Fruit fly (Drosophila melanogaster): ENCODE data around the gene by.

The by gene

dm6 chr3R:9502416-9502763, 30.4 kb downstream of the by start, which contains the start of gene RhoL (continued):
- no peak for TF ChIP-seq zfh2 (GFP tag; optimal IDR thresholded peaks at IDR 0.05)
- TF ChIP-seq NfI (GFP tag; optimal IDR thresholded peaks at IDR 0.05): peak; percentile 3
- TF ChIP-seq dmrt99B (tag; optimal IDR thresholded peaks at IDR 0.05): no peak
- no peak for TF ChIP-seq CG12769 (tag; optimal IDR thresholded peaks at IDR 0.05)
- peak; percentile 54 for TF ChIP-seq CG13624 (GFP tag; optimal IDR thresholded peaks at IDR 0.05)
- no peak for TF ChIP-seq crc (GFP tag; optimal IDR thresholded peaks at IDR 0.05)
- 0 out of 2 replicates have a peak, but pooled peaks have one; percentile 21 for TF ChIP-seq NFAT (GFP tag; IDR thresholded peaks at IDR 0.05)
- peak; percentile 64 for TF ChIP-seq CrebB (tag; optimal IDR thresholded peaks at IDR 0.05)
- no peak for TF ChIP-seq CG7928 (GFP tag; optimal IDR thresholded peaks at IDR 0.05)
- peak; percentile 27 for TF ChIP-seq CG2712 (tag; optimal IDR thresholded peaks at IDR 0.05)
- no peak for TF ChIP-seq Optix (GFP tag; IDR thresholded peaks at IDR 0.05)
- TF ChIP-seq en (GFP tag; optimal IDR thresholded peaks at IDR 0.05): no peak
- no peak for TF ChIP-seq gsb (GFP tag; IDR thresholded peaks at IDR 0.05)
- peak; percentile 43 for TF ChIP-seq CG17385 (GFP tag; optimal IDR thresholded peaks at IDR 0.05)
- TF ChIP-seq Chrac-16 (GFP tag; optimal IDR thresholded peaks at IDR 0.05): no peak
- TF ChIP-seq CG32772 (GFP tag; IDR thresholded peaks at IDR 0.05): no peak
- TF ChIP-seq CG3847 (GFP tag; IDR thresholded peaks at IDR 0.05): no peak
- TF ChIP-seq CG7987 (GFP tag; optimal IDR thresholded peaks at IDR 0.05): peak; percentile 29
- TF ChIP-seq CG6654 (GFP tag; optimal IDR thresholded peaks at IDR 0.05): no peak
- TF ChIP-seq scrt (GFP tag; optimal IDR thresholded peaks at IDR 0.05): no peak
- no peak for TF ChIP-seq CG11723 (GFP tag; optimal IDR thresholded peaks at IDR 0.05)
- peak in 1 of 2 experiments; percentile 34 for TF ChIP-seq Pdp1 (GFP tag; optimal IDR thresholded peaks at IDR 0.05)
- no peak for TF ChIP-seq usp (GFP tag; optimal IDR thresholded peaks at IDR 0.05)
- TF ChIP-seq vnd (GFP tag; IDR thresholded peaks at IDR 0.05; ENCODE audit: partially characterized antibody): no peak
- TF ChIP-seq Xbp1 (GFP tag; optimal IDR thresholded peaks at IDR 0.05): peak; percentile 21
- no peak for TF ChIP-seq CG10274 (GFP tag; optimal IDR thresholded peaks at IDR 0.05)
- TF ChIP-seq CG2678 (tag; optimal IDR thresholded peaks at IDR 0.05): no peak
- TF ChIP-seq CG34422 (GFP tag; IDR thresholded peaks at IDR 0.05): peak; percentile 39; the same call in 1 of the 3 replicates
- TF ChIP-seq Drgx (GFP tag; IDR thresholded peaks at IDR 0.05): peak; percentile 45; the same call in 1 of the 2 replicates
- TF ChIP-seq CG14710 (tag; optimal IDR thresholded peaks at IDR 0.05): no peak
- TF ChIP-seq YL-1 (GFP tag; optimal IDR thresholded peaks at IDR 0.05): no peak
- no peak for TF ChIP-seq ac (GFP tag; optimal IDR thresholded peaks at IDR 0.05)
- no peak for TF ChIP-seq HmgD (GFP tag; optimal IDR thresholded peaks at IDR 0.05)
- TF ChIP-seq CG1602 (GFP tag; optimal IDR thresholded peaks at IDR 0.05): no peak
- TF ChIP-seq B-H1 (GFP tag; IDR thresholded peaks at IDR 0.05): no peak; the same call in 2 of the 3 replicates
- TF ChIP-seq CG2120 (GFP tag; optimal IDR thresholded peaks at IDR 0.05): peak; percentile 12
- no peak for TF ChIP-seq Atf6 (GFP tag; IDR thresholded peaks at IDR 0.05)
- TF ChIP-seq mirr (GFP tag; optimal IDR thresholded peaks at IDR 0.05): peak; percentile 83
- no peak for TF ChIP-seq CG2116 (GFP tag; optimal IDR thresholded peaks at IDR 0.05)
- TF ChIP-seq CG10147 (GFP tag; optimal IDR thresholded peaks at IDR 0.05): no peak
- TF ChIP-seq emc (GFP tag; optimal IDR thresholded peaks at IDR 0.05): no peak
- TF ChIP-seq CG18619 (GFP tag; optimal IDR thresholded peaks at IDR 0.05): no peak
- TF ChIP-seq Gug (GFP tag; IDR thresholded peaks at IDR 0.05): no peak
- TF ChIP-seq CG9727 (GFP tag; optimal IDR thresholded peaks at IDR 0.05): no peak
- no peak for TF ChIP-seq ham (GFP tag; IDR thresholded peaks at IDR 0.05)
- no peak for TF ChIP-seq Aef1 (GFP tag; IDR thresholded peaks at IDR 0.05)
- TF ChIP-seq CG3995 (GFP tag; optimal IDR thresholded peaks at IDR 0.05): no peak
- no peak for TF ChIP-seq CG17829 (tag; optimal IDR thresholded peaks at IDR 0.05)
- TF ChIP-seq Dad (GFP tag; optimal IDR thresholded peaks at IDR 0.05): peak; percentile 39
- no peak for TF ChIP-seq CG10431 (GFP tag; optimal IDR thresholded peaks at IDR 0.05)
- no peak for TF ChIP-seq inv (GFP tag; IDR thresholded peaks at IDR 0.05; ENCODE audit: partially characterized antibody)
- TF ChIP-seq CG11456 (GFP tag; IDR thresholded peaks at IDR 0.05): peak; percentile 6; the same call in 1 of the 3 replicates
